Fruit fly (Drosophila melanogaster) whole organism, embryonic: ENCODE measurements around the gene MESR3.

Experiments
- Ada2b ChIP-seq: fragments of 200-800 bp; sonication (Bioruptor generic); IDR thresholded peaks from 2 replicates; pipeline ENCODE4 v1.3.6; 2022; ENCODE audit warnings: missing biosample characterization, missing genetic modification characterization
- CG10147 ChIP-seq: fragments of 200-800 bp; sonication (Bioruptor generic); optimal IDR thresholded peaks from 2 replicates; lab custom pipeline; 2019; ENCODE audit warnings: missing biosample characterization, mild to moderate bottlenecking, missing genetic modification characterization, moderate library complexity
- CG1024 ChIP-seq: fragments of 200-800 bp; sonication (Bioruptor generic); IDR thresholded peaks from 2 replicates; pipeline ENCODE4 v1.3.6; 2022; ENCODE audit warnings: missing biosample characterization, missing genetic modification characterization
- CG10543 ChIP-seq: fragments of 200-800 bp; sonication (Bioruptor generic); optimal IDR thresholded peaks from 3 replicates; lab custom pipeline; 2017; ENCODE audit warnings: missing biosample characterization, mild to moderate bottlenecking, missing genetic modification characterization, moderate library complexity
- CG10565 ChIP-seq: fragments of 200-800 bp; sonication (Bioruptor generic); optimal IDR thresholded peaks from 3 replicates; lab custom pipeline; 2016; ENCODE audit warnings: missing biosample characterization, mild to moderate bottlenecking, missing genetic modification characterization
- CG12219 ChIP-seq: fragments of 200-800 bp; sonication (Bioruptor generic); optimal IDR thresholded peaks from 3 replicates; lab custom pipeline; 2018; ENCODE audit warnings: missing biosample characterization, mild to moderate bottlenecking, missing genetic modification characterization
- CG12769 ChIP-seq: fragments of 200-800 bp; sonication (Bioruptor generic); optimal IDR thresholded peaks from 2 replicates; lab custom pipeline; 2019; ENCODE audit warnings: missing biosample characterization, mild to moderate bottlenecking, missing genetic modification characterization, moderate library complexity
- CG13296 ChIP-seq: fragments of 200-800 bp; sonication (Bioruptor generic); optimal IDR thresholded peaks from 3 replicates; lab custom pipeline; 2018; ENCODE audit warnings: missing biosample characterization, mild to moderate bottlenecking, missing genetic modification characterization
- CG14710 ChIP-seq: fragments of 200-800 bp; sonication (Bioruptor generic); optimal IDR thresholded peaks from 3 replicates; lab custom pipeline; 2019; ENCODE audit warnings: missing biosample characterization, mild to moderate bottlenecking, missing genetic modification characterization, moderate library complexity
- CG15269 ChIP-seq: fragments of 200-800 bp; sonication (Bioruptor generic); optimal IDR thresholded peaks from 2 replicates; lab custom pipeline; 2018; ENCODE audit warnings: missing biosample characterization, mild to moderate bottlenecking, missing genetic modification characterization, moderate library complexity
- CG15514 ChIP-seq: fragments of 200-800 bp; sonication (Bioruptor generic); optimal IDR thresholded peaks from 3 replicates; lab custom pipeline; 2017; ENCODE audit warnings: missing biosample characterization, missing genetic modification characterization, mild to moderate bottlenecking, moderate library complexity, missing genetic modification reagents
- CG2678 ChIP-seq: fragments of 200-800 bp; sonication (Bioruptor generic); optimal IDR thresholded peaks from 3 replicates; lab custom pipeline; 2019; ENCODE audit warnings: missing biosample characterization, mild to moderate bottlenecking, missing genetic modification characterization, moderate library complexity
- CG34376 ChIP-seq: fragments of 200-800 bp; sonication (Bioruptor generic); optimal IDR thresholded peaks from 2 replicates; lab custom pipeline; 2018; ENCODE audit warnings: missing biosample characterization, mild to moderate bottlenecking, missing genetic modification characterization
- CG3995 ChIP-seq: fragments of 200-800 bp; sonication (Bioruptor generic); optimal IDR thresholded peaks from 3 replicates; lab custom pipeline; 2016; ENCODE audit warnings: missing biosample characterization, missing genetic modification characterization
- CG6175 ChIP-seq: fragments of 200-800 bp; sonication (Bioruptor generic); IDR thresholded peaks from 3 replicates; pipeline ENCODE4 v1.3.6; 2022; ENCODE audit warnings: missing biosample characterization, missing genetic modification characterization
- CG8924 ChIP-seq: fragments of 200-800 bp; optimal IDR thresholded peaks from 3 replicates; lab custom pipeline; 2019; ENCODE audit warnings: missing biosample characterization, mild to moderate bottlenecking, missing genetic modification characterization, moderate library complexity
- CG9817 ChIP-seq: fragments of 200-800 bp; sonication (Bioruptor generic); optimal IDR thresholded peaks from 2 replicates; lab custom pipeline; 2018; ENCODE audit warnings: missing biosample characterization, mild to moderate bottlenecking, missing genetic modification characterization, moderate library complexity
- Camta ChIP-seq: fragments of 200-800 bp; sonication (Bioruptor generic); optimal IDR thresholded peaks from 2 replicates; lab custom pipeline; 2016; ENCODE audit warnings: missing biosample characterization, missing genetic modification characterization
- Fer3 ChIP-seq: fragments of 200-800 bp; sonication (Bioruptor generic); optimal IDR thresholded peaks from 2 replicates; lab custom pipeline; 2018; ENCODE audit warnings: missing biosample characterization, mild to moderate bottlenecking, missing genetic modification characterization, moderate library complexity
- GATAe ChIP-seq: fragments of 200-800 bp; sonication (Bioruptor generic); conservative IDR thresholded peaks from 2 replicates; pipeline ENCODE4 v1.3.6; 2022; ENCODE audit warnings: missing biosample characterization, missing genetic modification characterization
- Hand ChIP-seq: fragments of 200-800 bp; sonication (Bioruptor generic); optimal IDR thresholded peaks from 2 replicates; lab custom pipeline; 2017; ENCODE audit warnings: mild to moderate bottlenecking, missing biosample characterization, missing genetic modification reagents, missing genetic modification characterization
- Hr78 ChIP-seq, 2 experiments: fragments of 200-800 bp in 1 of 2; fragments of >200 bp in 1 of 2; sonication (Bioruptor generic) in 1 of 2; optimal IDR thresholded peaks; 2 replicates each; lab custom pipeline; 2017 to 2019; ENCODE audit warnings: missing biosample characterization in 2 of 2, missing genetic modification characterization in 2 of 2, mild to moderate bottlenecking in 1 of 2, moderate library complexity in 1 of 2
- Med ChIP-seq: fragments of 200-800 bp; sonication (Bioruptor generic); peaks from one replicate; lab custom pipeline; 2016; ENCODE audit warnings: missing biosample characterization, missing genetic modification characterization, mild to moderate bottlenecking, inconsistent platforms, moderate library complexity
- Mrtf ChIP-seq: fragments of 200-800 bp; sonication (Bioruptor generic); IDR thresholded peaks from 3 replicates; pipeline ENCODE4 v1.3.6; 2022; ENCODE audit warnings: missing biosample characterization, missing genetic modification characterization
- Pdp1 ChIP-seq, 2 experiments: fragments of 200-800 bp; sonication (Bioruptor generic); optimal IDR thresholded peaks; 3 replicates each; lab custom pipeline; 2016; ENCODE audit warnings: missing biosample characterization in 2 of 2, missing genetic modification characterization in 2 of 2, mild to moderate bottlenecking in 1 of 2, moderate library complexity in 1 of 2
- Sry-δ ChIP-seq: fragments of 200-800 bp; sonication (Bioruptor generic); optimal IDR thresholded peaks from 2 replicates; lab custom pipeline; 2016; ENCODE audit warnings: missing biosample characterization, missing genetic modification characterization
- ac ChIP-seq: fragments of 200-800 bp; sonication (Bioruptor generic); optimal IDR thresholded peaks from 3 replicates; lab custom pipeline; 2017; ENCODE audit warnings: missing biosample characterization, mild to moderate bottlenecking, missing genetic modification characterization
- ap ChIP-seq: fragments of 200-800 bp; sonication (Bioruptor generic); IDR thresholded peaks from 2 replicates; pipeline ENCODE4 v1.3.6; 2022; ENCODE audit warnings: missing biosample characterization, missing genetic modification characterization
- bbx ChIP-seq: fragments of 200-800 bp; sonication (Bioruptor generic); IDR thresholded peaks from 2 replicates; pipeline ENCODE4 v1.3.6; 2022; ENCODE audit warnings: missing biosample characterization, missing genetic modification characterization; ENCODE audit not compliant: partially characterized antibody
- chif ChIP-seq, 2 experiments: fragments of 200-800 bp; sonication (Bioruptor generic); optimal IDR thresholded peaks; 3 replicates each; lab custom pipeline; 2016; ENCODE audit warnings: missing biosample characterization in 2 of 2, missing genetic modification characterization in 2 of 2
- crc ChIP-seq: fragments of 200-800 bp; sonication (Bioruptor generic); optimal IDR thresholded peaks from 2 replicates; lab custom pipeline; 2016; ENCODE audit warnings: missing biosample characterization, missing genetic modification characterization
- exex ChIP-seq: fragments of 200-800 bp; sonication (Bioruptor generic); optimal IDR thresholded peaks from 4 replicates; lab custom pipeline; 2018; ENCODE audit warnings: missing biosample characterization, mild to moderate bottlenecking, missing genetic modification characterization, moderate library complexity
- fd102C ChIP-seq: fragments of 200-800 bp; sonication (Bioruptor generic); optimal IDR thresholded peaks from 2 replicates; lab custom pipeline; 2018; ENCODE audit warnings: missing biosample characterization, mild to moderate bottlenecking, missing genetic modification characterization, moderate library complexity
- grn ChIP-seq: fragments of 200-800 bp; sonication (Bioruptor generic); optimal IDR thresholded peaks from 3 replicates; lab custom pipeline; 2017; ENCODE audit warnings: missing biosample characterization, missing genetic modification characterization
- kah ChIP-seq: fragments of 200-800 bp; sonication (Bioruptor generic); optimal IDR thresholded peaks from 2 replicates; lab custom pipeline; 2018; ENCODE audit warnings: missing biosample characterization, mild to moderate bottlenecking, missing genetic modification characterization
- lab ChIP-seq: fragments of 200-800 bp; sonication (Bioruptor generic); optimal IDR thresholded peaks from 3 replicates; lab custom pipeline; 2017; ENCODE audit warnings: missing biosample characterization, missing genetic modification characterization, mild to moderate bottlenecking, moderate library complexity, missing genetic modification reagents
- mirr ChIP-seq: fragments of 200-800 bp; sonication (Bioruptor generic); optimal IDR thresholded peaks from 3 replicates; lab custom pipeline; 2018; ENCODE audit warnings: missing biosample characterization, mild to moderate bottlenecking, missing genetic modification characterization
- run ChIP-seq: fragments of 200-800 bp; sonication (Bioruptor generic); optimal IDR thresholded peaks from 3 replicates; lab custom pipeline; 2018; ENCODE audit warnings: missing biosample characterization, mild to moderate bottlenecking, missing genetic modification characterization
- sc ChIP-seq, 3 experiments: fragments of >200 bp in 2 of 3; fragments of 200-800 bp in 1 of 3; sonication (Bioruptor generic) in 1 of 3; optimal IDR thresholded peaks; 2 replicates in 2 of 3; 3 replicates in 1 of 3; lab custom pipeline; 2017; ENCODE audit warnings: mild to moderate bottlenecking in 1 of 3, missing biosample characterization in 1 of 3, missing genetic modification characterization in 1 of 3, missing genetic modification reagents in 1 of 3
- sd ChIP-seq: fragments of 200-800 bp; sonication (Bioruptor generic); optimal IDR thresholded peaks from 3 replicates; lab custom pipeline; 2018; ENCODE audit warnings: missing biosample characterization, mild to moderate bottlenecking, missing genetic modification characterization, moderate library complexity
- sens ChIP-seq: fragments of 200-800 bp; sonication (Bioruptor generic); peaks from one replicate; lab custom pipeline; 2016; ENCODE audit warnings: missing biosample characterization, missing genetic modification characterization
- seq ChIP-seq: fragments of 200-800 bp; sonication (Bioruptor generic); IDR thresholded peaks from 2 replicates; pipeline ENCODE4 v1.3.6; 2022; ENCODE audit warnings: missing biosample characterization, missing genetic modification characterization
- slbo ChIP-seq: fragments of 200-800 bp; sonication (Bioruptor generic); IDR thresholded peaks from 2 replicates; pipeline ENCODE4 v1.3.6; 2022; ENCODE audit warnings: missing biosample characterization, missing genetic modification characterization
- sug ChIP-seq: fragments of 200-800 bp; optimal IDR thresholded peaks from 2 replicates; lab custom pipeline; 2019; ENCODE audit warnings: missing biosample characterization, mild to moderate bottlenecking, missing genetic modification characterization, moderate library complexity
- tll ChIP-seq, 2 experiments: fragments of 200-800 bp in 1 of 2; fragments of >200 bp in 1 of 2; sonication (Bioruptor generic) in 1 of 2; optimal IDR thresholded peaks; 2 replicates each; lab custom pipeline; 2017 to 2019; ENCODE audit warnings: missing biosample characterization in 2 of 2, missing genetic modification characterization in 2 of 2, mild to moderate bottlenecking in 1 of 2, moderate library complexity in 1 of 2
- tna ChIP-seq: fragments of 200-800 bp; sonication (Bioruptor generic); IDR thresholded peaks from 2 replicates; pipeline ENCODE4 v1.3.6; 2022; ENCODE audit warnings: missing biosample characterization, missing genetic modification characterization; ENCODE audit not compliant: partially characterized antibody
- z ChIP-seq: fragments of 200-800 bp; sonication (Bioruptor generic); IDR thresholded peaks from 3 replicates; pipeline ENCODE4 v1.3.6; 2022; ENCODE audit warnings: missing biosample characterization, missing genetic modification characterization

MESR3 gene

dm6 chr2L:18629144-18629543 lies 12.1 kb downstream of the MESR3 start (continued):
- no peak for TF ChIP-seq seq
- no peak for TF ChIP-seq CG1024
- TF ChIP-seq CG12769 (tag; lab: Kevin White, UChicago), result no peak
- no peak for TF ChIP-seq slbo
- TF ChIP-seq CG6175 (GFP tag; lab: Robert Waterston, UW), result no peak
- TF ChIP-seq tll (GFP tag; optimal IDR thresholded peaks at IDR 0.05; lab: Kevin White, UChicago), result peak in 1 of 2 experiments; percentile 50
- TF ChIP-seq run, result no peak
- TF ChIP-seq ac (GFP tag; lab: Kevin White, UChicago), result no peak
- TF ChIP-seq Camta (GFP tag; lab: Kevin White, UChicago), result no peak
- no peak for TF ChIP-seq CG9817 (tag; lab: Kevin White, UChicago)
- TF ChIP-seq bbx (GFP tag; lab: Robert Waterston, UW), result peak; percentile 23; the same call in 1 of the 2 replicates
- no peak for TF ChIP-seq sc (optimal IDR thresholded peaks at IDR 0.05; lab: Kevin White, UChicago)
- TF ChIP-seq sc (GFP tag; optimal IDR thresholded peaks at IDR 0.05; lab: Kevin White, UChicago), result no peak

DNA sequence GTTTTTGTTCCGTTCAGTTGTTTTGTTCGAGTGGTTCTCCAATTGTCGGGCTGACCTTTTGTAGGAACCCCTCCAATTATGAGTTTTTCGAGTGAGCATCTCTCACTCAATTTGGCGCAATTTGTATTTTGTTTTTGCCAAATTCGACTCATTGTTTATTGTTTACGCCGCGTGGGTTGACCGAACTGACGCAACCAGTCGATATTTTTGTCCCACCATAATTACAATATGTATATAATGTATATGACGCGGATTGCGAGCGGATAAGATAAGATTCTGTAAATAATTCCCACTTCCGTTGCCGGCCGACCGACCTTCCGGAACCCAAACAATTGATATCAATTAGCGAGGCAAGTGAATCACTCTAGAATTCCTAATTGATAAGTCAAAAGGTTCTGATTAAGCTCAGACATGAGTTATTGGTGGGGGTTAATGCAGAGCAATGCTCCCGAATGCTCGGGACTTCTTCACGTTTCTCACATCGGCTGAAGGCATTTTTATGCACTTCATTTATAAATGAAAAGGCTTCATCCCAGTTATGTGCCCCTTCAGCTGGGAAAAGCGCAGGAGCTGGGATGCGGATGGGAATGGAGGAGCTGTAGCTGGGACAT lies 13.7 kb downstream of the MESR3 start:
- TF ChIP-seq tna (GFP tag; lab: Robert Waterston, UW) (no peak), chif (GFP tag; optimal IDR thresholded peaks at IDR 0.05; lab: Kevin White, UChicago) (no peak), CG10147 (GFP tag; lab: Kevin White, UChicago) (no peak), Sry-δ (GFP tag; lab: Kevin White, UChicago) (no peak), Fer3 (tag; lab: Kevin White, UChicago) (no peak), sug (tag; lab: Kevin White, UChicago) (peak; percentile 19), Pdp1 (GFP tag; optimal IDR thresholded peaks at IDR 0.05; lab: Kevin White, UChicago) (peak in 1 of 2 experiments; percentile 71), CG3995 (GFP tag; lab: Kevin White, UChicago) (no peak), Med (GFP tag; lab: Kevin White, UChicago) (peak; percentile 25), CG10543 (no peak), kah (GFP tag; lab: Kevin White, UChicago) (no peak), Mrtf (GFP tag; lab: Robert Waterston, UW) (no peak), grn (GFP tag; lab: Kevin White, UChicago) (no peak), CG13296 (GFP tag; lab: Kevin White, UChicago) (no peak), exex (tag; lab: Kevin White, UChicago) (peak; percentile 84), fd102C (GFP tag; lab: Kevin White, UChicago) (no peak), sd (peak; percentile 54), crc (GFP tag; lab: Kevin White, UChicago) (no peak), CG14710 (tag; lab: Kevin White, UChicago) (no peak), z (peak; percentile 53; the same call in 1 of the 3 replicates), Hand (no peak), lab (GFP tag; lab: Kevin White, UChicago) (peak; percentile 33), CG2678 (no peak), CG34376 (GFP tag; lab: Kevin White, UChicago) (peak; percentile 44), sens (GFP tag; lab: Kevin White, UChicago) (peak; percentile 63), GATAe (peak; percentile 61), CG8924 (tag; lab: Kevin White, UChicago) (no peak), CG10565 (GFP tag; lab: Kevin White, UChicago) (no peak), Hr78 (GFP tag; optimal IDR thresholded peaks at IDR 0.05; lab: Kevin White, UChicago) (no peak), Ada2b (GFP tag; lab: Robert Waterston, UW) (no peak), CG15514 (GFP tag; lab: Kevin White, UChicago) (no peak), ap (GFP tag; lab: Robert Waterston, UW) (no peak), mirr (GFP tag; lab: Kevin White, UChicago) (peak; percentile 79), CG15269 (no peak), CG12219 (GFP tag; lab: Kevin White, UChicago) (no peak)
